Fruit fly (Drosophila melanogaster) whole organism, pupa: Measurements from ENCODE around the gene SsRbeta.

Experiments used
- CG10348 ChIP-seq: fragments of 200-800 bp; sonication (Bioruptor generic); IDR thresholded peaks from 2 replicates; pipeline ENCODE4 v1.3.6; 2022; ENCODE audit warnings: missing biosample characterization, missing genetic modification characterization
- CG15710 ChIP-seq: fragments of 200-800 bp; sonication (Bioruptor generic); optimal IDR thresholded peaks from 2 replicates; lab custom pipeline; 2018; ENCODE audit warnings: missing biosample characterization, mild to moderate bottlenecking, missing genetic modification characterization, moderate library complexity
- CG17806 ChIP-seq: fragments of 200-800 bp; sonication (Bioruptor generic); optimal IDR thresholded peaks from 2 replicates; lab custom pipeline; 2018; ENCODE audit warnings: missing biosample characterization, mild to moderate bottlenecking, missing genetic modification characterization, moderate library complexity
- CG32121 ChIP-seq: fragments of 200-800 bp; sonication (Bioruptor generic); IDR thresholded peaks from 2 replicates; pipeline ENCODE4 v1.3.6; 2022; ENCODE audit warnings: missing biosample characterization, missing genetic modification characterization
- CG8301 ChIP-seq: fragments of 200-800 bp; sonication (Bioruptor generic); optimal IDR thresholded peaks from 2 replicates; lab custom pipeline; 2018; ENCODE audit warnings: missing biosample characterization, mild to moderate bottlenecking, missing genetic modification characterization
- EcR ChIP-seq: fragments of 200-800 bp; sonication (Bioruptor generic); optimal IDR thresholded peaks from 3 replicates; lab custom pipeline; 2019; ENCODE audit warnings: missing biosample characterization, missing genetic modification characterization, mild to moderate bottlenecking, moderate library complexity, missing genetic modification reagents
- Ets98B ChIP-seq: fragments of 200-800 bp; sonication (Bioruptor generic); IDR thresholded peaks from 2 replicates; pipeline ENCODE4 v1.3.6; 2022; ENCODE audit warnings: missing biosample characterization, missing genetic modification characterization
- Pif1A ChIP-seq: fragments of 200-800 bp; sonication (Bioruptor generic); optimal IDR thresholded peaks from 3 replicates; lab custom pipeline; 2016; ENCODE audit warnings: missing biosample characterization, missing genetic modification characterization
- Pif1B ChIP-seq: fragments of 200-800 bp; sonication (Bioruptor generic); optimal IDR thresholded peaks from 3 replicates; lab custom pipeline; 2016; ENCODE audit warnings: missing biosample characterization, missing genetic modification characterization
- Snoo ChIP-seq: fragments of 200-800 bp; sonication (Bioruptor generic); optimal IDR thresholded peaks from 3 replicates; lab custom pipeline; 2017; ENCODE audit warnings: missing biosample characterization, mild to moderate bottlenecking, missing genetic modification characterization, inconsistent platforms
- fd96Ca ChIP-seq: fragments of 200-800 bp; sonication (Bioruptor generic); IDR thresholded peaks from 3 replicates; pipeline ENCODE4 v1.3.6; 2022; ENCODE audit warnings: missing biosample characterization, missing genetic modification characterization
- gl ChIP-seq: fragments of 200-800 bp; sonication (Bioruptor generic); optimal IDR thresholded peaks from 2 replicates; lab custom pipeline; 2018; ENCODE audit warnings: missing biosample characterization, mild to moderate bottlenecking, missing genetic modification characterization

DNA sequence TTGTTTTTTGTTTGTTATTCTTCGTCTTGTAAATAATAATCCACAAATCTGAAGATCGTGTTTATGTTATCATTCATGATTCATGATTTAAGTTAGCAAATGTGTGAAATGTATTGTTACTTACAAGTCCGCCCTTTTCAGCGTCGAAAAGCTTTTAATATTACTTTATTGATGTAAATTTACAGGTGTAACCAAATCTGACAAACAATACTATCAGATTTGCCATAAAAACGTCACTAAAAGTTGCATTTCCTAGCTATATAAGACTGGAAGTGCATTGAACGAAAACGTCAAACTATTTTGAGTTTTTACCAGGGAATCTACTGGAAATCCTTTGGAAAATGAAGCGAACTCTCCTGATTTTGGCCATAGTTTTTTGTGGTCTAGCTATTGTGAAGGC, 47.2 kb upstream of the SsRbeta start, which contains the start of gene CG33258:
- no peak for TF ChIP-seq CG15710 (tag; lab: Kevin White, UChicago)
- TF ChIP-seq Pif1A (GFP tag; lab: Kevin White, UChicago), result no peak
- TF ChIP-seq gl (tag; lab: Kevin White, UChicago), result no peak
- no peak for TF ChIP-seq CG8301 (tag; lab: Kevin White, UChicago)
- TF ChIP-seq CG10348 (GFP tag; lab: Robert Waterston, UW), result no peak
- no peak for TF ChIP-seq CG17806
- no peak for TF ChIP-seq Pif1B (GFP tag; lab: Kevin White, UChicago)
- no peak for TF ChIP-seq fd96Ca (GFP tag; lab: Robert Waterston, UW)
- TF ChIP-seq Ets98B (GFP tag; lab: Robert Waterston, UW), result no peak
- no peak for TF ChIP-seq CG32121 (GFP tag; lab: Robert Waterston, UW)
- no peak for TF ChIP-seq Snoo (tag; lab: Kevin White, UChicago)
- no peak for TF ChIP-seq EcR (GFP tag; lab: Kevin White, UChicago)
